Worm (Caenorhabditis elegans) whole organism, L4 larva: Measurements from ENCODE around the gene F35D11.4.

Source experiments
- D1046.2 ChIP-seq: fragments of 200-800 bp; sonication (Bioruptor generic); IDR thresholded peaks from 2 replicates; pipeline ENCODE4 v1.3.6; 2022; ENCODE audit warnings: missing genetic modification characterization, missing compliant biosample characterization
- F10B5.3 ChIP-seq: sonication (generic microtip); optimal IDR thresholded peaks from 2 replicates; lab custom pipeline; 2016; ENCODE audit warnings: mild to moderate bottlenecking, missing genetic modification characterization, missing compliant biosample characterization
- F26F4.8 ChIP-seq: fragments of 200-800 bp; sonication (Bioruptor generic); conservative IDR thresholded peaks from 2 replicates; pipeline ENCODE4 v1.3.6; 2022; ENCODE audit warnings: missing genetic modification characterization, missing compliant biosample characterization
- F37D6.2 ChIP-seq: sonication (generic microtip); optimal IDR thresholded peaks from 2 replicates; lab custom pipeline; 2016; ENCODE audit warnings: mild to moderate bottlenecking, missing genetic modification characterization, missing compliant biosample characterization
- T26A8.4 ChIP-seq: fragments of 200-800 bp; sonication (Bioruptor generic); IDR thresholded peaks from 2 replicates; pipeline ENCODE4 v1.3.6; 2022; ENCODE audit warnings: missing genetic modification characterization, missing compliant biosample characterization
- Y105C5A.15 ChIP-seq: fragments of 200-800 bp; sonication (Bioruptor generic); IDR thresholded peaks from 2 replicates; pipeline ENCODE4 v1.3.6; 2022; ENCODE audit warnings: missing genetic modification characterization, missing compliant biosample characterization
- Y48G9A.11 ChIP-seq: fragments of 200-800 bp; sonication (Bioruptor generic); IDR thresholded peaks from 2 replicates; pipeline ENCODE4 v1.3.6; 2022; ENCODE audit warnings: missing genetic modification reagents, missing genetic modification characterization, missing compliant biosample characterization
- Y5F2A.4 ChIP-seq: fragments of 200-800 bp; sonication (Bioruptor generic); optimal IDR thresholded peaks from 2 replicates; lab custom pipeline; 2018; ENCODE audit warnings: mild to moderate bottlenecking, missing genetic modification characterization, missing compliant biosample characterization
- ama-1 ChIP-seq: fragments of 150-350 bp; optimal IDR thresholded peaks from 2 replicates; lab custom pipeline; 2014; ENCODE audit warnings: inconsistent platforms, mixed read lengths
- attf-4 ChIP-seq: sonication (generic microtip); optimal IDR thresholded peaks from 3 replicates; lab custom pipeline; 2017; ENCODE audit warnings: missing biosample characterization, missing genetic modification characterization
- ceh-32 ChIP-seq: sonication (generic microtip); optimal IDR thresholded peaks from 2 replicates; lab custom pipeline; 2016; ENCODE audit warnings: mild to moderate bottlenecking, missing genetic modification characterization, missing compliant biosample characterization; ENCODE audit not compliant: poor library complexity
- ceh-44 ChIP-seq: fragments of 200-800 bp; sonication (Bioruptor generic); IDR thresholded peaks from 2 replicates; pipeline ENCODE4 v1.3.6; 2022; ENCODE audit warnings: missing genetic modification reagents, missing genetic modification characterization, missing compliant biosample characterization
- ceh-82 ChIP-seq: sonication (generic microtip); optimal IDR thresholded peaks from 2 replicates; lab custom pipeline; 2017; ENCODE audit warnings: missing biosample characterization, missing genetic modification characterization
- ces-1 ChIP-seq: fragments of 150-350 bp; sonication (generic microtip); optimal IDR thresholded peaks from 4 replicates; lab custom pipeline; 2014; ENCODE audit warnings: missing biosample characterization, missing genetic modification reagents, missing genetic modification characterization
- ctbp-1 ChIP-seq: fragments of 200-800 bp; sonication (Bioruptor generic); IDR thresholded peaks from 2 replicates; pipeline ENCODE4 v1.3.6; 2022; ENCODE audit warnings: missing genetic modification reagents, missing genetic modification characterization, missing compliant biosample characterization
- daf-16 ChIP-seq, 3 experiments: sonication (generic microtip); optimal IDR thresholded peaks; 2 replicates each; lab custom pipeline; 2016 to 2017; ENCODE audit warnings: missing genetic modification characterization in 3 of 3, missing genetic modification reagents in 3 of 3, mild to moderate bottlenecking in 2 of 3, missing compliant biosample characterization in 2 of 3, missing biosample characterization in 1 of 3, moderate library complexity in 1 of 3
- dmd-6 ChIP-seq: fragments of 200-800 bp; sonication (Bioruptor generic); IDR thresholded peaks from 2 replicates; pipeline ENCODE4 v1.3.6; 2022; ENCODE audit warnings: missing genetic modification reagents, missing genetic modification characterization, missing compliant biosample characterization
- dmd-9 ChIP-seq: fragments of 200-800 bp; sonication (Bioruptor generic); IDR thresholded peaks from 2 replicates; pipeline ENCODE4 v1.3.6; 2022; ENCODE audit warnings: missing genetic modification reagents, missing genetic modification characterization, missing compliant biosample characterization
- dve-1 ChIP-seq: sonication (generic microtip); optimal IDR thresholded peaks from 2 replicates; lab custom pipeline; 2017; ENCODE audit warnings: antibody characterized with exemption, mild to moderate bottlenecking, missing genetic modification characterization, missing compliant biosample characterization; ENCODE audit not compliant: insufficient read depth
- egl-43 ChIP-seq: fragments of 200-800 bp; sonication (Bioruptor generic); IDR thresholded peaks from 2 replicates; pipeline ENCODE4 v1.3.6; 2022; ENCODE audit warnings: missing genetic modification reagents, missing genetic modification characterization, missing compliant biosample characterization
- hif-1 ChIP-seq, 2 experiments: sonication (generic microtip); optimal IDR thresholded peaks; 2 replicates each; lab custom pipeline; 2016 to 2017; ENCODE audit warnings: missing compliant biosample characterization in 2 of 2, missing genetic modification characterization in 2 of 2, missing genetic modification reagents in 2 of 2, missing genotype in 2 of 2, mild to moderate bottlenecking in 1 of 2
- hlh-11 ChIP-seq: fragments of 200-800 bp; sonication (Bioruptor generic); optimal IDR thresholded peaks from 2 replicates; lab custom pipeline; 2018; ENCODE audit warnings: mild to moderate bottlenecking, missing genetic modification characterization, missing compliant biosample characterization
- lin-13 ChIP-seq: fragments of 150-350 bp; optimal IDR thresholded peaks from 2 replicates; lab custom pipeline; 2014; ENCODE audit warnings: missing biosample characterization, missing genetic modification reagents, missing genetic modification characterization
- lin-15B ChIP-seq: fragments of 150-350 bp; sonication (generic microtip); optimal IDR thresholded peaks from 3 replicates; lab custom pipeline; 2014; ENCODE audit warnings: missing biosample characterization, missing genetic modification characterization
- lin-38 ChIP-seq: fragments of 200-800 bp; sonication (Bioruptor generic); IDR thresholded peaks from 2 replicates; pipeline ENCODE4 v1.3.6; 2022; ENCODE audit warnings: missing genetic modification reagents, missing genetic modification characterization, missing compliant biosample characterization
- lsy-2 ChIP-seq, 2 experiments: fragments of 150-350 bp in 1 of 2; sonication (generic microtip) in 1 of 2; optimal IDR thresholded peaks; 2 replicates each; lab custom pipeline; 2014 to 2017; ENCODE audit warnings: missing biosample characterization in 2 of 2, missing genetic modification characterization in 2 of 2
- madf-5 ChIP-seq, 2 experiments: fragments of 200-800 bp; sonication (Bioruptor generic); IDR thresholded peaks; 2 replicates each; pipeline ENCODE4 v1.3.6; 2022; ENCODE audit warnings: missing compliant biosample characterization in 2 of 2, missing genetic modification characterization in 2 of 2
- mdt-29 ChIP-seq: fragments of 200-800 bp; sonication (Bioruptor generic); IDR thresholded peaks from 2 replicates; pipeline ENCODE4 v1.3.6; 2022; ENCODE audit warnings: missing genetic modification reagents, missing genetic modification characterization, missing compliant biosample characterization
- mep-1 ChIP-seq: fragments of 150-350 bp; sonication (generic microtip); optimal IDR thresholded peaks from 3 replicates; lab custom pipeline; 2014; ENCODE audit warnings: missing biosample characterization, missing genetic modification characterization
- mes-2 ChIP-seq: sonication (generic microtip); optimal IDR thresholded peaks from 2 replicates; lab custom pipeline; 2016; ENCODE audit warnings: missing genotype, mild to moderate bottlenecking, missing genetic modification characterization, missing compliant biosample characterization; ENCODE audit not compliant: poor library complexity, severe bottlenecking
- mxl-2 ChIP-seq: fragments of 200-800 bp; sonication (Bioruptor generic); conservative IDR thresholded peaks from 2 replicates; pipeline ENCODE4 v1.3.6; 2022; ENCODE audit warnings: missing genetic modification reagents, missing genetic modification characterization, missing compliant biosample characterization
- nhr-10 ChIP-seq: fragments of 150-350 bp; optimal IDR thresholded peaks from 2 replicates; lab custom pipeline; 2014; ENCODE audit warnings: missing biosample characterization, missing genetic modification characterization
- nhr-102 ChIP-seq: sonication (generic microtip); optimal IDR thresholded peaks from 2 replicates; lab custom pipeline; 2016; ENCODE audit warnings: mild to moderate bottlenecking, missing genetic modification characterization, moderate library complexity, missing compliant biosample characterization
- nhr-11 ChIP-seq: fragments of 150-350 bp; optimal IDR thresholded peaks from 2 replicates; lab custom pipeline; 2014; ENCODE audit warnings: missing biosample characterization, missing genetic modification characterization
- nhr-237 ChIP-seq: sonication (generic microtip); optimal IDR thresholded peaks from 2 replicates; lab custom pipeline; 2017; ENCODE audit warnings: missing biosample characterization, missing genetic modification characterization
- nhr-25 ChIP-seq: sonication (generic microtip); optimal IDR thresholded peaks from 2 replicates; lab custom pipeline; 2017; ENCODE audit warnings: missing genetic modification characterization, mild to moderate bottlenecking, missing compliant biosample characterization, antibody characterized with exemption, moderate library complexity, borderline replicate concordance; ENCODE audit not compliant: insufficient read depth
- nhr-28 ChIP-seq: fragments of 150-350 bp; optimal IDR thresholded peaks from 2 replicates; lab custom pipeline; 2014; ENCODE audit warnings: missing biosample characterization, missing genetic modification characterization
- nhr-42 ChIP-seq: fragments of 200-800 bp; sonication (Bioruptor generic); IDR thresholded peaks from 2 replicates; pipeline ENCODE4 v1.3.6; 2022; ENCODE audit warnings: missing genetic modification characterization, missing compliant biosample characterization
- nhr-48 ChIP-seq: sonication (generic microtip); optimal IDR thresholded peaks from 2 replicates; lab custom pipeline; 2016; ENCODE audit warnings: mild to moderate bottlenecking, missing genetic modification characterization, missing compliant biosample characterization
- nhr-6 ChIP-seq: fragments of 150-350 bp; optimal IDR thresholded peaks from 2 replicates; lab custom pipeline; 2014; ENCODE audit warnings: missing biosample characterization, missing genetic modification characterization
- pha-4 ChIP-seq, 2 experiments: fragments of 150-350 bp in 1 of 2; fragments of 200-800 bp in 1 of 2; sonication (Bioruptor generic) in 1 of 2; IDR thresholded peaks in 1 of 2; optimal IDR thresholded peaks in 1 of 2; 2 replicates each; pipeline versions ENCODE4 v1.3.6 to Lab custom; 2014 to 2022; ENCODE audit warnings: missing genetic modification characterization in 2 of 2, missing genetic modification reagents in 2 of 2, missing biosample characterization in 1 of 2, missing compliant biosample characterization in 1 of 2
- sdz-12 ChIP-seq: fragments of 200-800 bp; sonication (Bioruptor generic); optimal IDR thresholded peaks from 2 replicates; lab custom pipeline; 2018; ENCODE audit warnings: mild to moderate bottlenecking, missing genetic modification characterization, missing compliant biosample characterization
- spr-1 ChIP-seq: sonication (generic microtip); optimal IDR thresholded peaks from 2 replicates; lab custom pipeline; 2016; ENCODE audit warnings: mild to moderate bottlenecking, missing genetic modification characterization, missing compliant biosample characterization
- spr-3 ChIP-seq: fragments of 200-800 bp; sonication (Bioruptor generic); optimal IDR thresholded peaks from 2 replicates; lab custom pipeline; 2018; ENCODE audit warnings: mild to moderate bottlenecking, missing genetic modification characterization, missing compliant biosample characterization
- tra-1 ChIP-seq: fragments of 200-800 bp; sonication (Bioruptor generic); IDR thresholded peaks from 2 replicates; pipeline ENCODE4 v1.3.6; 2022; ENCODE audit warnings: missing genetic modification reagents, missing genetic modification characterization, missing compliant biosample characterization
- unc-130 ChIP-seq: sonication (generic microtip); optimal IDR thresholded peaks from 2 replicates; lab custom pipeline; 2016; ENCODE audit warnings: missing genetic modification reagents, missing genetic modification characterization, missing compliant biosample characterization
- unc-62 ChIP-seq, 3 experiments: fragments of 150-350 bp in 1 of 3; sonication (generic microtip); optimal IDR thresholded peaks in 2 of 3; peaks in 1 of 3; 1 replicate in 1 of 3; 2 replicates in 2 of 3; lab custom pipeline; 2014 to 2017; ENCODE audit warnings: missing biosample characterization in 3 of 3, missing genetic modification characterization in 3 of 3, missing genetic modification reagents in 3 of 3, missing genotype in 1 of 3
- zip-2 ChIP-seq: fragments of 150-350 bp; optimal IDR thresholded peaks from 2 replicates; lab custom pipeline; 2014; ENCODE audit warnings: missing biosample characterization, missing genetic modification characterization
- ztf-11 ChIP-seq: fragments of 150-350 bp; optimal IDR thresholded peaks from 2 replicates; lab custom pipeline; 2014; ENCODE audit warnings: missing biosample characterization, missing genetic modification characterization
- ztf-7 ChIP-seq: fragments of 150-350 bp; optimal IDR thresholded peaks from 2 replicates; lab custom pipeline; 2014; ENCODE audit warnings: missing biosample characterization, missing genetic modification characterization

F35D11.4 gene

ce11 chrII:4604149-4604548 lies 922 bp downstream of the F35D11.4 start:
- TF ChIP-seq ces-1 (GFP tag; lab: Kevin White, UChicago): no peak
- TF ChIP-seq mep-1 (tag; lab: Kevin White, UChicago): peak; percentile 38
- TF ChIP-seq nhr-6: peak; percentile 7
- TF ChIP-seq lin-38 (GFP tag; lab: Robert Waterston, UW): no peak
- no peak for TF ChIP-seq lin-15B (tag; lab: Kevin White, UChicago)
- peak; percentile 72 for TF ChIP-seq dmd-6 (GFP tag; lab: Robert Waterston, UW)
- TF ChIP-seq ztf-7: no peak
- no peak for TF ChIP-seq F26F4.8 (GFP tag; lab: Robert Waterston, UW)
- no peak for TF ChIP-seq ama-1 (lab: Kevin White, UChicago)
- peak; percentile 4 for TF ChIP-seq nhr-48 (tag; lab: Kevin White, UChicago)
- TF ChIP-seq nhr-42 (GFP tag; lab: Robert Waterston, UW): no peak
- TF ChIP-seq Y48G9A.11 (GFP tag; lab: Robert Waterston, UW): no peak
- TF ChIP-seq lsy-2 (tag; optimal IDR thresholded peaks at IDR 0.05; lab: Kevin White, UChicago): peak in 1 of 2 experiments; percentile 46
- TF ChIP-seq egl-43 (GFP tag; lab: Robert Waterston, UW): no peak
- TF ChIP-seq unc-130: no peak
- no peak for TF ChIP-seq nhr-102
- no peak for TF ChIP-seq spr-1
- TF ChIP-seq Y105C5A.15: no peak
- no peak for TF ChIP-seq F10B5.3 (tag; lab: Kevin White, UChicago)
- no peak for TF ChIP-seq ceh-44 (GFP tag; lab: Robert Waterston, UW)
- no peak for TF ChIP-seq zip-2 (tag; lab: Kevin White, UChicago)
- TF ChIP-seq dve-1 (tag; lab: Kevin White, UChicago): peak; percentile 83
- TF ChIP-seq sdz-12 (GFP tag; lab: Kevin White, UChicago): no peak
- no peak for TF ChIP-seq ceh-32
- TF ChIP-seq madf-5 (GFP tag; IDR thresholded peaks at IDR 0.05; lab: Robert Waterston, UW): no peak
- TF ChIP-seq attf-4 (tag; lab: Kevin White, UChicago): no peak
- TF ChIP-seq daf-16 (GFP tag; optimal IDR thresholded peaks at IDR 0.05; lab: Kevin White, UChicago): no peak
- peak; percentile 95 for TF ChIP-seq daf-16 (tag; optimal IDR thresholded peaks at IDR 0.05; lab: Kevin White, UChicago)
- no peak for TF ChIP-seq mdt-29
- no peak for TF ChIP-seq ztf-11 (tag; lab: Kevin White, UChicago)
- no peak for TF ChIP-seq nhr-11 (tag; lab: Kevin White, UChicago)
- no peak for TF ChIP-seq nhr-237 (tag; lab: Kevin White, UChicago)
- peak in 1 of 2 experiments; percentile 61 for TF ChIP-seq unc-62 (GFP tag; optimal IDR thresholded peaks at IDR 0.05 in 1 of 2; lab: Kevin White, UChicago)
- TF ChIP-seq unc-62 (tag; optimal IDR thresholded peaks at IDR 0.05; lab: Kevin White, UChicago): no peak
- peak; percentile 64 for TF ChIP-seq nhr-28 (tag; lab: Kevin White, UChicago)
- peak; percentile 64 for TF ChIP-seq hlh-11 (tag; lab: Kevin White, UChicago)
- TF ChIP-seq nhr-25 (tag; lab: Kevin White, UChicago): no peak
- TF ChIP-seq F37D6.2: no peak
- no peak for TF ChIP-seq T26A8.4
- TF ChIP-seq dmd-9 (GFP tag; lab: Robert Waterston, UW): no peak
- no peak for TF ChIP-seq hif-1 (tag; optimal IDR thresholded peaks at IDR 0.05; lab: Kevin White, UChicago)
- no peak for TF ChIP-seq Y5F2A.4 (GFP tag; lab: Kevin White, UChicago)
- peak; percentile 20 for TF ChIP-seq mes-2 (tag; lab: Kevin White, UChicago)
- TF ChIP-seq nhr-10 (tag; lab: Kevin White, UChicago): no peak
- TF ChIP-seq D1046.2: no peak
- peak; percentile 32; the same call in 1 of the 2 replicates for TF ChIP-seq pha-4 (GFP tag; IDR thresholded peaks at IDR 0.05; lab: Robert Waterston, UW)
- no peak for TF ChIP-seq pha-4 (tag; optimal IDR thresholded peaks at IDR 0.05; lab: Kevin White, UChicago)
- TF ChIP-seq ceh-82 (tag; lab: Kevin White, UChicago): no peak
- TF ChIP-seq tra-1 (GFP tag; lab: Robert Waterston, UW): no peak
- no peak for TF ChIP-seq mxl-2 (GFP tag; lab: Robert Waterston, UW)
- TF ChIP-seq lin-13 (GFP tag; lab: Kevin White, UChicago): no peak
- TF ChIP-seq ctbp-1 (GFP tag; lab: Robert Waterston, UW): no peak
- no peak for TF ChIP-seq spr-3 (GFP tag; lab: Kevin White, UChicago)
